Worm (Caenorhabditis elegans): Measurements from ENCODE around the gene F36A4.5.
A peak's percentile ranks its signal among the peaks of the same experiment; 100 is the strongest.

F36A4.5 gene

ce11 chrIV:4225851-4226250, 39.5 kb upstream of the F36A4.5 start, which contains the start of gene srbc-71:
srbc-71 (minus strand) TSS chrIV:4225951.
- TF ChIP-seq aha-1 (tag) (peak; percentile 18), zip-11 (GFP tag; IDR thresholded peaks at IDR 0.05) (no peak), ctbp-1 (GFP tag; IDR thresholded peaks at IDR 0.05) (no peak), lin-29 (GFP tag; IDR thresholded peaks at IDR 0.05) (no peak)

ce11 chrIV:4227917-4228316, 37.4 kb upstream of the F36A4.5 start, which contains the start of gene srbc-70:
srbc-70 (minus strand) TSS chrIV:4228017.
- TF ChIP-seq nhr-10 (tag; optimal IDR thresholded peaks at IDR 0.05), result no peak
- TF ChIP-seq pha-4 (GFP tag; IDR thresholded peaks at IDR 0.05), result no peak
- no peak for TF ChIP-seq pha-4 (tag; optimal IDR thresholded peaks at IDR 0.05)
- no peak for TF ChIP-seq T26A8.4 (GFP tag; IDR thresholded peaks at IDR 0.05)

ce11 chrIV:4235315-4236024, 29.9 kb upstream of the F36A4.5 start, which contains the start of the genes zipt-2.2 and dpy-13:
zipt-2.2 (minus strand) TSS chrIV:4235365.
dpy-13 (plus strand) TSS chrIV:4235614.
- TF ChIP-seq aly-2 (tag; optimal IDR thresholded peaks at IDR 0.05), result no peak
- TF ChIP-seq egl-43 (GFP tag; IDR thresholded peaks at IDR 0.05), result peak; percentile 73; the same call in 1 of the 2 replicates
- no peak for TF ChIP-seq ceh-32 (tag; optimal IDR thresholded peaks at IDR 0.05; ENCODE audit: poor library complexity)
- TF ChIP-seq gei-8 (GFP tag; optimal IDR thresholded peaks at IDR 0.05), result no peak
- no peak for TF ChIP-seq unc-39 (tag; optimal IDR thresholded peaks at IDR 0.05)
- no peak for TF ChIP-seq hif-1 (tag; optimal IDR thresholded peaks at IDR 0.05)
- peak; percentile 67; the same call in 1 of the 2 replicates for TF ChIP-seq T26A8.4 (GFP tag; IDR thresholded peaks at IDR 0.05)
- TF ChIP-seq ztf-7 (tag; optimal IDR thresholded peaks at IDR 0.05), result no peak
- TF ChIP-seq ceh-82 (tag; optimal IDR thresholded peaks at IDR 0.05), result no peak
- TF ChIP-seq ama-1 (optimal IDR thresholded peaks at IDR 0.05), result peak; percentile 84
- peak; percentile 8 for TF ChIP-seq nhr-28 (tag; optimal IDR thresholded peaks at IDR 0.05)
- 0 out of 2 replicates have a peak, but pooled peaks have one; percentile 11 for TF ChIP-seq lim-7 (GFP tag; IDR thresholded peaks at IDR 0.05)
- no peak for TF ChIP-seq mdt-29 (GFP tag; IDR thresholded peaks at IDR 0.05)
- TF ChIP-seq lin-15B (tag; optimal IDR thresholded peaks at IDR 0.05), result no peak
- TF ChIP-seq rbr-2 (tag; optimal IDR thresholded peaks at IDR 0.05), result no peak
- no peak for TF ChIP-seq nhr-11 (tag; optimal IDR thresholded peaks at IDR 0.05)
- TF ChIP-seq madf-9 (GFP tag; conservative IDR thresholded peaks at IDR 0.05), result no peak
- TF ChIP-seq madf-5 (GFP tag; IDR thresholded peaks at IDR 0.05), result no peak
- TF ChIP-seq jun-1 (tag; optimal IDR thresholded peaks at IDR 0.05), result no peak
- no peak for TF ChIP-seq tag-97 (GFP tag; IDR thresholded peaks at IDR 0.05)
- no peak for TF ChIP-seq pha-4 (GFP tag; IDR thresholded peaks at IDR 0.05)
- TF ChIP-seq pha-4 (tag; optimal IDR thresholded peaks at IDR 0.05), result no peak
- TF ChIP-seq set-16 (GFP tag; IDR thresholded peaks at IDR 0.05), result no peak
- no peak for TF ChIP-seq snpc-4 (tag; optimal IDR thresholded peaks at IDR 0.05)

- peak; percentile 97 for TF ChIP-seq set-16 (GFP tag; IDR thresholded peaks at IDR 0.05)
- no peak for TF ChIP-seq nhr-10 (tag; optimal IDR thresholded peaks at IDR 0.05)
- peak; percentile 4; the same call in 1 of the 2 replicates for TF ChIP-seq T26A8.4 (GFP tag; IDR thresholded peaks at IDR 0.05)
Measured at ce11 chrIV:4236025-4236407, 29.3 kb upstream of the F36A4.5 start.

ce11 chrIV:4236671-4237070, 28.7 kb upstream of the F36A4.5 start:
- no peak for TF ChIP-seq ceh-28 (tag; optimal IDR thresholded peaks at IDR 0.05)
- TF ChIP-seq T26A8.4 (GFP tag; IDR thresholded peaks at IDR 0.05), result peak; percentile 69; the same call in 1 of the 2 replicates
- TF ChIP-seq lin-39 (tag; optimal IDR thresholded peaks at IDR 0.05), result no peak
- TF ChIP-seq dmd-8 (GFP tag; IDR thresholded peaks at IDR 0.05), result no peak
- peak in 1 of 2 experiments; percentile 40 for TF ChIP-seq unc-62 (GFP tag; optimal IDR thresholded peaks at IDR 0.05 in 1 of 2)
- no peak for TF ChIP-seq unc-62 (tag; optimal IDR thresholded peaks at IDR 0.05)
- 0 out of 2 replicates have a peak, but pooled peaks have one; percentile 32 for TF ChIP-seq lin-29 (GFP tag; IDR thresholded peaks at IDR 0.05)
- TF ChIP-seq F26F4.8 (GFP tag; conservative IDR thresholded peaks at IDR 0.05), result no peak
- TF ChIP-seq dpl-1 (GFP tag; optimal IDR thresholded peaks at IDR 0.05), result peak; percentile 11
- TF ChIP-seq dmd-6 (GFP tag; IDR thresholded peaks at IDR 0.05), result no peak
- no peak for TF ChIP-seq attf-4 (tag; optimal IDR thresholded peaks at IDR 0.05)
- peak; percentile 42 for TF ChIP-seq mxl-3 (GFP tag; optimal IDR thresholded peaks at IDR 0.05)
- no peak for TF ChIP-seq ZK337.2 (GFP tag; IDR thresholded peaks at IDR 0.05)
- TF ChIP-seq lin-38 (GFP tag; IDR thresholded peaks at IDR 0.05), result no peak
- peak; percentile 3 for TF ChIP-seq duxl-1 (tag; optimal IDR thresholded peaks at IDR 0.05; ENCODE audit: poor library complexity)
- no peak for TF ChIP-seq aly-2 (tag; optimal IDR thresholded peaks at IDR 0.05)
- TF ChIP-seq nhr-11 (tag; optimal IDR thresholded peaks at IDR 0.05), result no peak
- peak; percentile 55 for TF ChIP-seq ama-1 (optimal IDR thresholded peaks at IDR 0.05)
- TF ChIP-seq nhr-10 (tag; optimal IDR thresholded peaks at IDR 0.05), result peak; percentile 53
- TF ChIP-seq php-3 (GFP tag; IDR thresholded peaks at IDR 0.05), result no peak
- no peak for TF ChIP-seq ceh-32 (tag; optimal IDR thresholded peaks at IDR 0.05; ENCODE audit: poor library complexity)
- peak; percentile 24 for TF ChIP-seq nhr-28 (tag; optimal IDR thresholded peaks at IDR 0.05)
